Worm (Caenorhabditis elegans) whole organism, L4 larva: ENCODE measurements around the gene ugt-8.

Experiments
- F37D6.2 ChIP-seq: sonication (generic microtip); optimal IDR thresholded peaks from 2 replicates; lab custom pipeline; 2016; ENCODE audit warnings: mild to moderate bottlenecking, missing genetic modification characterization, missing compliant biosample characterization
- ama-1 ChIP-seq: fragments of 150-350 bp; optimal IDR thresholded peaks from 2 replicates; lab custom pipeline; 2014; ENCODE audit warnings: inconsistent platforms, mixed read lengths
- ceh-82 ChIP-seq: sonication (generic microtip); optimal IDR thresholded peaks from 2 replicates; lab custom pipeline; 2017; ENCODE audit warnings: missing biosample characterization, missing genetic modification characterization
- dpl-1 ChIP-seq: fragments of 150-350 bp; optimal IDR thresholded peaks from 2 replicates; lab custom pipeline; 2014; ENCODE audit warnings: missing biosample characterization, missing genetic modification reagents, missing genetic modification characterization
- fos-1 ChIP-seq: fragments of 150-350 bp; optimal IDR thresholded peaks from 2 replicates; lab custom pipeline; 2014; ENCODE audit warnings: missing biosample characterization, missing genetic modification characterization
- jun-1 ChIP-seq: fragments of 150-350 bp; optimal IDR thresholded peaks from 2 replicates; lab custom pipeline; 2014; ENCODE audit warnings: missing biosample characterization, missing genetic modification reagents, missing genetic modification characterization
- lin-13 ChIP-seq: fragments of 150-350 bp; optimal IDR thresholded peaks from 2 replicates; lab custom pipeline; 2014; ENCODE audit warnings: missing biosample characterization, missing genetic modification reagents, missing genetic modification characterization
- snpc-4 ChIP-seq: fragments of 150-350 bp; optimal IDR thresholded peaks from 2 replicates; lab custom pipeline; 2014; ENCODE audit warnings: missing biosample characterization, missing genetic modification characterization

DNA sequence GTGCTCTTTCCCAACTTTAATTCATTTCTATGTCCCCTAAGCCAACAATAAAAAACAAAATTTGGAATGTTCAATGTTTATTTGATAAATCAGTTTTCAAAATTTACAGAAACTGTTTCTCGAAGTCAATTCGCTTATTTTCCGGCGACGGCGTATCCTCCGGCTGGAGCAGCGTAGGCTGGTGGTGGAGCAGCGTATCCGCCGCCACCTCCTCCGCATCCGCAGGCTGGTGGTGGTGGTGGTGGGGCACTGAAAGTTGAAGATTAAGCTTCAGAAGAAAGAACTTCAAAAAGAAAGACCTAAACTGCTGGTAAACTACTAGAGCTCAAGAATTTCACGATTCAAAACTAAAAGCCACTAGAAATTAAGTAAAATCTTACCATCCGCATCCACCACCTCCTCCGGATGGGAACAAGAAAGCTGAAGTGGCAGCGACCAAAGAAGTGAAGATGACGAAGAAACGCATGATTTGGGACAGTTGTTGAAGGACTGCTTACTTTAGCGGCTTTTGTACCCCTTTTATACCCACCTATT, 14.4 kb downstream of the ugt-8 start, which contains the start of gene C02E7.7:
- no peak for TF ChIP-seq ama-1 (lab: Kevin White, UChicago)
- TF ChIP-seq F37D6.2 = no peak
- TF ChIP-seq fos-1 (tag; lab: Kevin White, UChicago) = no peak
- TF ChIP-seq dpl-1 = no peak
- TF ChIP-seq lin-13 (GFP tag; lab: Kevin White, UChicago) = no peak
- TF ChIP-seq snpc-4 (tag; lab: Kevin White, UChicago) = no peak
- no peak for TF ChIP-seq ceh-82 (tag; lab: Kevin White, UChicago)
- TF ChIP-seq jun-1 (tag; lab: Kevin White, UChicago) = no peak
